Worm (Caenorhabditis elegans) whole organism, midembryonic: ENCODE results near the gene rol-6.
A peak's percentile ranks its signal among the peaks of the same experiment; 100 is the strongest.

Source experiments
- T22C8.4 ChIP-seq: fragments of 200-800 bp; sonication (Bioruptor generic); IDR thresholded peaks from 2 replicates; pipeline ENCODE4 v1.3.6; 2022; ENCODE audit warnings: missing genetic modification characterization, missing compliant biosample characterization
- cog-1 ChIP-seq: sonication (generic microtip); optimal IDR thresholded peaks from 2 replicates; lab custom pipeline; 2016; ENCODE audit warnings: missing genetic modification characterization, missing compliant biosample characterization
- flt-1 ChIP-seq: fragments of 200-800 bp; sonication (Bioruptor generic); IDR thresholded peaks from 2 replicates; pipeline ENCODE4 v1.3.6; 2022; ENCODE audit warnings: missing genetic modification characterization, missing compliant biosample characterization
- klf-2 ChIP-seq: fragments of 200-800 bp; sonication (Bioruptor generic); conservative IDR thresholded peaks from 2 replicates; pipeline ENCODE4 v1.3.6; 2022; ENCODE audit warnings: missing genetic modification reagents, missing genetic modification characterization, missing compliant biosample characterization
- med-1 ChIP-seq: sonication (generic microtip); optimal IDR thresholded peaks from 2 replicates; lab custom pipeline; 2017; ENCODE audit warnings: missing genetic modification characterization, mild to moderate bottlenecking, missing compliant biosample characterization, antibody characterized with exemption, missing genetic modification reagents; ENCODE audit not compliant: insufficient read depth
- ref-1 ChIP-seq: fragments of 200-800 bp; sonication (Bioruptor generic); conservative IDR thresholded peaks from 2 replicates; pipeline ENCODE4 v1.3.6; 2022; ENCODE audit warnings: missing genetic modification reagents, missing genetic modification characterization, missing compliant biosample characterization
- tab-1 ChIP-seq: fragments of 200-800 bp; sonication (Bioruptor generic); IDR thresholded peaks from 2 replicates; pipeline ENCODE4 v1.3.6; 2022; ENCODE audit warnings: missing genetic modification characterization, missing compliant biosample characterization
- ztf-23 ChIP-seq: fragments of 200-800 bp; sonication (Bioruptor generic); IDR thresholded peaks from 2 replicates; pipeline ENCODE4 v1.3.6; 2022; ENCODE audit warnings: missing genetic modification reagents, missing genetic modification characterization, missing compliant biosample characterization
- ztf-29 ChIP-seq: fragments of 200-800 bp; sonication (Bioruptor generic); IDR thresholded peaks from 2 replicates; pipeline ENCODE4 v1.3.6; 2022; ENCODE audit warnings: missing genetic modification reagents, missing genetic modification characterization, missing compliant biosample characterization

The rol-6 gene

ce11 chrII:8748638-8749037, 15.8 kb downstream of the rol-6 start:
- TF ChIP-seq med-1 (GFP tag; lab: Kevin White, UChicago) (no peak), ztf-23 (GFP tag; lab: Robert Waterston, UW) (no peak), flt-1 (GFP tag; lab: Robert Waterston, UW) (no peak), cog-1 (no peak), ztf-29 (GFP tag; lab: Robert Waterston, UW) (no peak), klf-2 (no peak), T22C8.4 (no peak), tab-1 (no peak), ref-1 (no peak)

- TF ChIP-seq flt-1 (GFP tag; lab: Robert Waterston, UW) (no peak), klf-2 (no peak), med-1 (GFP tag; lab: Kevin White, UChicago) (no peak), ztf-23 (GFP tag; lab: Robert Waterston, UW) (no peak), ref-1 (no peak), cog-1 (no peak), tab-1 (no peak), ztf-29 (GFP tag; lab: Robert Waterston, UW) (no peak), T22C8.4 (no peak)
These were observed 16.2 kb downstream of the rol-6 start for ce11 chrII:8749084-8749483.

DNA sequence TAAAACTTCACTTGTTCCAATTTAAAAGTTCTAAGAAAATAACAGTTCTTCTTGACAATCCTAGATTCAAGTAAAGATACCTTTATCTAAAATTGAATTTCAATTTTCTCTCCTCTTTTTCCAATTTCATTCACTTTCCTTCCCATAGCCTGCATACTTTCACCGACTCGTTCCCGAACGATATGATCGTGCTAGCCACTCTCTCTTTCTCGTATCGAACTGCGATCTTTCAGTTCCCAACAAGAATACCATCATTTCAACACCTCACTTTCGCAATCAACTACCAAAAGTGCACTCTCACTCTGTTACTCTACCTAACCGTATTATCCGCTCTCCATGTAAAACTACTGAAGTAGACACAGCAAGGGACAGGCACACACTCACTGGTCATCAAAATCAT, 17.2 kb downstream of the rol-6 start:
- no peak for TF ChIP-seq klf-2
- TF ChIP-seq tab-1, result no peak
- no peak for TF ChIP-seq T22C8.4

DNA sequence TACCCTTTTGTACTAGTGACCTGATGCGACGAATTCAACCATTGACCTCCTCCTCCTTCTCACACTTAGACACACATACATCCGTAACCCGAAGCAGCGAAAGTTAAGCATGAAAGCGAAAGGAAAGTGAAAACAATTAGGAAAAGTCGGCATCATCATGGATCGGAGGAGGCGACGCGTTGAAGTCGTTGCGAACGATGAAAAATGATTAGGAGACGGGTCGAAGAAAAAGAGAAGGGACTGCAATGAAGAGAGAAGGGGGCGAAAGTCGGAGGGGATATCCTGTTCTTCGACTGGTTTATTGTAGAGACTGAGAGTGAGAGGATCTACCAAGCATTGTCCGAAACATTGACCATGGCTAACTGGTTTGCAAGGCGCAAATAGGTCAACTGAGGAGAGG, 18.2 kb downstream of the rol-6 start:
- TF ChIP-seq med-1 (GFP tag; lab: Kevin White, UChicago) (no peak), ref-1 (no peak), ztf-23 (GFP tag; lab: Robert Waterston, UW) (0 out of 2 replicates have a peak, but pooled peaks have one; percentile 18), T22C8.4 (no peak), flt-1 (GFP tag; lab: Robert Waterston, UW) (no peak)

DNA sequence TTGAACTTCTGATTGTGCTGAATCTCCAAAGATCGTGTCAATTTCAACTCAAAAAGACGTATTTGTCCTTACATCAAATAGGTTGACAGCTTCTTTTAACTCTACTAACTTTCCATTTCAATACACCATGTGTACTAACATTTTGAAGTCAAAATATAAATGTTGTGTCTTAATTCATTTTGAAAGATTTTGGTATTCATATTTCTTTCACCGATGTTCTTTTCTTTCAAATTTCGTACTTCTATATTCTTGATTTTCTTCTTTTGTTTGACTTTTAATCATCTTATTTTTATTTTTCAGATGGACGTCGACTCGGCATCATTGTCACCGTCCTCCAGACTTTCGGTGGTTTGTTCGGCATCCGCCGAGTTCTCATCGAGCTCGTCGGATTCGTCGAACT, 18.8 kb downstream of the rol-6 start, which contains the start of gene atf-2:
Gene atf-2, plus strand, starts transcription at position 301 of the 400 bp plus-strand sequence.
- TF ChIP-seq cog-1 (no peak), klf-2 (no peak), ref-1 (no peak), flt-1 (GFP tag; lab: Robert Waterston, UW) (no peak), ztf-29 (GFP tag; lab: Robert Waterston, UW) (no peak), tab-1 (no peak), T22C8.4 (no peak), ztf-23 (GFP tag; lab: Robert Waterston, UW) (no peak), med-1 (GFP tag; lab: Kevin White, UChicago) (no peak)

DNA sequence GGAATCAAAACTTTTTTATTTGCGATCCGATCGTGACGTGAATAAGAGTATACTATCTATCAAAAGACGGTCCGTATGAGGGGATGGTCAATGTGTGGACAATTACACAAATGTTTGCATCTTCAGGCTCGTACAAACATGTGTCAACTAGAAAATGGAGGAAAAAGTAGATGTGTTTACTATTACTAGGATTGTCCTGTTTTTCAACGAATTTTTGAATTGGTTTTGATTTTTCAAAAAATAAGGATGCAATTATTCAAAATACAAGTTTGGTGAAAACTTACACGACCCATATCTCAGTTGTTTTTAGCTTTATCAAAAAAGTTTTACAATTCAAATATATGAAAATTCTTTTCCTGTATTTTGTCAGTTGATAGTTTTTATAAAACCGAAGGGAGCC, 22.4 kb downstream of the rol-6 start, which contains the start of gene K08F8.7:
Gene K08F8.7, minus strand, starts transcription at position 101 of the 400 bp plus-strand sequence.
- TF ChIP-seq ztf-23 (GFP tag; lab: Robert Waterston, UW), result no peak
- no peak for TF ChIP-seq T22C8.4
- no peak for TF ChIP-seq flt-1 (GFP tag; lab: Robert Waterston, UW)
- no peak for TF ChIP-seq ztf-29 (GFP tag; lab: Robert Waterston, UW)
- TF ChIP-seq med-1 (GFP tag; lab: Kevin White, UChicago), result no peak

DNA sequence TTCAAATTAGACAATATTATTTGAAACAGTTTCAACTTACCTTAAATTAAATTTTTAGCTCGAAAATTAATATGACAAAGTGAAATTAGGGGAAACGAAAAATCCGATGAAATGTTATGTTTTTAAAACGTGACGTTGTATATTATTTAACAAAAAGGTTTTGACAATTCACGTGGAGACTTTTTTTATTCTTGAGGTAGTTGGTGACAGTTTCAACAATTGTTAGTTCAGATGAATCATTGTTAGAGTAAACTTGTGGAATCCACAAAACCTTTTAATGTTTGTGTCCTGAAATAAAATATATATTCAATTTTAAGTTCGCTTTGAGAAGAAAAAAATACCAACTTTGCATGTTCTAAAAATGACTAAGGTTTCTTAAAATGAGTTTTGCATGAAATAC, 26.6 kb downstream of the rol-6 start, which contains the start of gene fut-1:
Gene fut-1, minus strand, starts transcription at position 101 of the 400 bp plus-strand sequence.
- TF ChIP-seq ztf-29 (GFP tag; lab: Robert Waterston, UW) (no peak), klf-2 (no peak), med-1 (GFP tag; lab: Kevin White, UChicago) (no peak), cog-1 (no peak), T22C8.4 (no peak), ztf-23 (GFP tag; lab: Robert Waterston, UW) (no peak), flt-1 (GFP tag; lab: Robert Waterston, UW) (no peak), ref-1 (no peak), tab-1 (no peak)

ce11 chrII:8761739-8762138, 28.9 kb downstream of the rol-6 start:
- TF ChIP-seq ztf-29 (GFP tag; lab: Robert Waterston, UW), result no peak
- no peak for TF ChIP-seq tab-1

DNA sequence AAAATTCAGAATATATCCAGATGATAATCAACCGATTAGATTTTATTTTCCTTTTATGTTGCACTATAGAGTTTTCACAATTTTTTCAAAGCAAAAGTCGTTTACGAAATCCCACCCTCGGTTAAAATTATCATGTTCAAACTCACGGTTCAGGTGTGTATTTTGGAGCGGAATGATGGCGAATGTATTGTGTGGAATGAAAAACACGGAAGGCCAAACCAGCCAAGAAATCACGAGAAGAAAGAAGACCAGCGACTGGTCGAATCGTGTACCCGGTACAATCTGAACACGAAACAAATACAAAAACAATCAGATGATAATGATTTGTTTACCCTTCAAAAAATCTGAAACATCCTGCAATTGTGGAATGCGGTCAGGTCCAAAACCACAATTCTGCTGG, 30.5 kb downstream of the rol-6 start:
- no peak for TF ChIP-seq T22C8.4
- TF ChIP-seq ztf-23 (GFP tag; lab: Robert Waterston, UW), result no peak
- no peak for TF ChIP-seq tab-1
- TF ChIP-seq ztf-29 (GFP tag; lab: Robert Waterston, UW), result no peak
- TF ChIP-seq ref-1, result no peak
- TF ChIP-seq cog-1, result no peak

DNA sequence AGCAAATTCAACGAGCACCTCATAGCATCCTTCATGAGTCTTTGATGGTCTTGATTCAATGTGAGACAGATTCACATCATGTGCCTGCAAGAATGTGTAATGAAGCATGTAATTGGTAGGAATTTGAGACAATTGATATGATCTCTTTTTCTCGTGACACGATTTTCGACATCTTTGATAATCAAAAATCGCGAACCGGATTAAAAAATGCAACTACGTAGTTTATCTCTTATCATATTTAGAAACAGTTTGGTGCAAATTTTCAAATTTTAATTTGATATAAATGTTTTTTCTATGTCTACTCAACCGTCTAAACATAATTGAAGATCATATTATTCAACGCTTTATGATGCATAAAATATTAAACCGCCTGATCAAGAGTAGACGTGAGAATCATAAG, 31.5 kb downstream of the rol-6 start:
- no peak for TF ChIP-seq med-1 (GFP tag; lab: Kevin White, UChicago)
- no peak for TF ChIP-seq klf-2
- no peak for TF ChIP-seq T22C8.4
- no peak for TF ChIP-seq tab-1
- no peak for TF ChIP-seq ztf-23 (GFP tag; lab: Robert Waterston, UW)

DNA sequence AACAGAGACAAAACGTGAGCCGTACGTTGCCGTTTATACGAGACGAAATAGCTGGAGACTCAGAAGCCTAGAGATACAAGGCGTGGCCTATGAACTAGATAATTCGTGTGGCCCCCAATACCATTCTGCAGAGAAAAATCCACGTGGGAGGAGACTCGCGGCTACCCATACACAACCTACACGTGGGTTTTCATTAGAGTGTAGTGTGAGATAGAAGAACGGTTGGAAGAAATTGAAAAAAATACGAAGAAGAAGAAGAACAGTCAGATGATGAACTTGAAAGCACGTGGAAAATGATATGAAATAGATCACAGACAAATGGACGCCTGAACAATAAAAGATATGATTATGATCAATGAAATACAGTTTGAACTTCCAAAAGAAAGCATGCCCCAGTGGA, 32.3 kb downstream of the rol-6 start:
- TF ChIP-seq flt-1 (GFP tag; lab: Robert Waterston, UW), result no peak
- no peak for TF ChIP-seq med-1 (GFP tag; lab: Kevin White, UChicago)

ce11 chrII:8766475-8766874, 33.6 kb downstream of the rol-6 start, which contains the start of the genes nsph-1.1 and K08F8.15:
nsph-1.1 (plus strand) TSS chrII:8766775.
K08F8.15 (plus strand) TSS chrII:8766809.
- TF ChIP-seq med-1 (GFP tag; lab: Kevin White, UChicago), result no peak
- no peak for TF ChIP-seq T22C8.4
- no peak for TF ChIP-seq flt-1 (GFP tag; lab: Robert Waterston, UW)
- TF ChIP-seq ztf-23 (GFP tag; lab: Robert Waterston, UW), result no peak
- no peak for TF ChIP-seq ztf-29 (GFP tag; lab: Robert Waterston, UW)
- TF ChIP-seq tab-1, result no peak
- no peak for TF ChIP-seq klf-2
- TF ChIP-seq ref-1, result no peak
- no peak for TF ChIP-seq cog-1
